Worm (Caenorhabditis elegans) whole organism, L4 larva: Measurements from ENCODE around the gene tars-1.

Source experiments
- F26F4.8 ChIP-seq: fragments of 200-800 bp; sonication (Bioruptor generic); conservative IDR thresholded peaks from 2 replicates; pipeline ENCODE4 v1.3.6; 2022; ENCODE audit warnings: missing genetic modification characterization, missing compliant biosample characterization
- F37D6.2 ChIP-seq: sonication (generic microtip); optimal IDR thresholded peaks from 2 replicates; lab custom pipeline; 2016; ENCODE audit warnings: mild to moderate bottlenecking, missing genetic modification characterization, missing compliant biosample characterization
- F44E2.7 ChIP-seq: fragments of 200-800 bp; sonication (Bioruptor generic); IDR thresholded peaks from 2 replicates; pipeline ENCODE4 v2.1.2; 2022; ENCODE audit warnings: missing genetic modification characterization, missing compliant biosample characterization
- Y48G9A.11 ChIP-seq: fragments of 200-800 bp; sonication (Bioruptor generic); IDR thresholded peaks from 2 replicates; pipeline ENCODE4 v1.3.6; 2022; ENCODE audit warnings: missing genetic modification reagents, missing genetic modification characterization, missing compliant biosample characterization
- ZK546.5 ChIP-seq, 2 experiments: sonication (generic microtip); optimal IDR thresholded peaks; 2 replicates each; lab custom pipeline; 2017; ENCODE audit warnings: missing biosample characterization in 2 of 2, missing genetic modification characterization in 2 of 2
- aha-1 ChIP-seq: fragments of 150-350 bp; peaks from one replicate; lab custom pipeline; 2014; ENCODE audit warnings: missing biosample characterization, missing genetic modification characterization
- aly-2 ChIP-seq: sonication (generic microtip); optimal IDR thresholded peaks from 2 replicates; lab custom pipeline; 2018; ENCODE audit warnings: missing biosample characterization, missing genetic modification characterization
- arid-1 ChIP-seq: fragments of 200-800 bp; sonication (Bioruptor generic); conservative IDR thresholded peaks from 2 replicates; pipeline ENCODE4 v1.3.6; 2022; ENCODE audit warnings: missing genetic modification reagents, missing genetic modification characterization, missing compliant biosample characterization
- attf-4 ChIP-seq: sonication (generic microtip); optimal IDR thresholded peaks from 3 replicates; lab custom pipeline; 2017; ENCODE audit warnings: missing biosample characterization, missing genetic modification characterization
- ceh-20 ChIP-seq: fragments of 200-800 bp; sonication (Bioruptor generic); IDR thresholded peaks from 2 replicates; pipeline ENCODE4 v1.3.6; 2022; ENCODE audit warnings: missing genetic modification reagents, missing genetic modification characterization, missing compliant biosample characterization
- ceh-32 ChIP-seq: sonication (generic microtip); optimal IDR thresholded peaks from 2 replicates; lab custom pipeline; 2016; ENCODE audit warnings: mild to moderate bottlenecking, missing genetic modification characterization, missing compliant biosample characterization; ENCODE audit not compliant: poor library complexity
- ceh-44 ChIP-seq: fragments of 200-800 bp; sonication (Bioruptor generic); IDR thresholded peaks from 2 replicates; pipeline ENCODE4 v1.3.6; 2022; ENCODE audit warnings: missing genetic modification reagents, missing genetic modification characterization, missing compliant biosample characterization
- ctbp-1 ChIP-seq: fragments of 200-800 bp; sonication (Bioruptor generic); IDR thresholded peaks from 2 replicates; pipeline ENCODE4 v1.3.6; 2022; ENCODE audit warnings: missing genetic modification reagents, missing genetic modification characterization, missing compliant biosample characterization
- daf-16 ChIP-seq, 3 experiments: sonication (generic microtip); optimal IDR thresholded peaks; 2 replicates each; lab custom pipeline; 2016 to 2017; ENCODE audit warnings: missing genetic modification characterization in 3 of 3, missing genetic modification reagents in 3 of 3, mild to moderate bottlenecking in 2 of 3, missing compliant biosample characterization in 2 of 3, missing biosample characterization in 1 of 3, moderate library complexity in 1 of 3
- dmd-6 ChIP-seq: fragments of 200-800 bp; sonication (Bioruptor generic); IDR thresholded peaks from 2 replicates; pipeline ENCODE4 v1.3.6; 2022; ENCODE audit warnings: missing genetic modification reagents, missing genetic modification characterization, missing compliant biosample characterization
- dmd-9 ChIP-seq: fragments of 200-800 bp; sonication (Bioruptor generic); IDR thresholded peaks from 2 replicates; pipeline ENCODE4 v1.3.6; 2022; ENCODE audit warnings: missing genetic modification reagents, missing genetic modification characterization, missing compliant biosample characterization
- dpl-1 ChIP-seq: fragments of 150-350 bp; optimal IDR thresholded peaks from 2 replicates; lab custom pipeline; 2014; ENCODE audit warnings: missing biosample characterization, missing genetic modification reagents, missing genetic modification characterization
- egl-27 ChIP-seq: sonication (generic microtip); optimal IDR thresholded peaks from 3 replicates; lab custom pipeline; 2017; ENCODE audit warnings: missing biosample characterization, missing genetic modification reagents, missing genetic modification characterization
- gei-8 ChIP-seq: fragments of 200-800 bp; sonication (Bioruptor generic); optimal IDR thresholded peaks from 2 replicates; lab custom pipeline; 2018; ENCODE audit warnings: mild to moderate bottlenecking, missing genetic modification characterization, missing compliant biosample characterization
- hlh-11 ChIP-seq: fragments of 200-800 bp; sonication (Bioruptor generic); optimal IDR thresholded peaks from 2 replicates; lab custom pipeline; 2018; ENCODE audit warnings: mild to moderate bottlenecking, missing genetic modification characterization, missing compliant biosample characterization
- hmg-1.1 ChIP-seq: fragments of 200-800 bp; sonication (Bioruptor generic); IDR thresholded peaks from 2 replicates; pipeline ENCODE4 v1.3.6; 2022; ENCODE audit warnings: missing genetic modification reagents, missing genetic modification characterization, missing compliant biosample characterization
- jun-1 ChIP-seq: fragments of 150-350 bp; optimal IDR thresholded peaks from 2 replicates; lab custom pipeline; 2014; ENCODE audit warnings: missing biosample characterization, missing genetic modification reagents, missing genetic modification characterization
- lin-1 ChIP-seq: fragments of 200-800 bp; sonication (Bioruptor generic); IDR thresholded peaks from 2 replicates; pipeline ENCODE4 v1.3.6; 2022; ENCODE audit warnings: missing genetic modification reagents, missing genetic modification characterization, missing compliant biosample characterization
- lin-38 ChIP-seq: fragments of 200-800 bp; sonication (Bioruptor generic); IDR thresholded peaks from 2 replicates; pipeline ENCODE4 v1.3.6; 2022; ENCODE audit warnings: missing genetic modification reagents, missing genetic modification characterization, missing compliant biosample characterization
- lin-39 ChIP-seq: fragments of 150-350 bp; optimal IDR thresholded peaks from 2 replicates; lab custom pipeline; 2014; ENCODE audit warnings: missing biosample characterization, missing genetic modification reagents, missing genetic modification characterization
- lsy-2 ChIP-seq, 2 experiments: fragments of 150-350 bp in 1 of 2; sonication (generic microtip) in 1 of 2; optimal IDR thresholded peaks; 2 replicates each; lab custom pipeline; 2014 to 2017; ENCODE audit warnings: missing biosample characterization in 2 of 2, missing genetic modification characterization in 2 of 2
- madf-5 ChIP-seq, 2 experiments: fragments of 200-800 bp; sonication (Bioruptor generic); IDR thresholded peaks; 2 replicates each; pipeline ENCODE4 v1.3.6; 2022; ENCODE audit warnings: missing compliant biosample characterization in 2 of 2, missing genetic modification characterization in 2 of 2
- madf-9 ChIP-seq: fragments of 200-800 bp; sonication (Bioruptor generic); conservative IDR thresholded peaks from 2 replicates; pipeline ENCODE4 v1.3.6; 2022; ENCODE audit warnings: missing genetic modification reagents, missing genetic modification characterization, missing compliant biosample characterization
- mdl-1 ChIP-seq, 2 experiments: fragments of 150-350 bp in 1 of 2; sonication (generic microtip) in 1 of 2; optimal IDR thresholded peaks; 2 replicates each; lab custom pipeline; 2014 to 2017; ENCODE audit warnings: missing biosample characterization in 2 of 2, missing genetic modification characterization in 2 of 2
- mdt-29 ChIP-seq: fragments of 200-800 bp; sonication (Bioruptor generic); IDR thresholded peaks from 2 replicates; pipeline ENCODE4 v1.3.6; 2022; ENCODE audit warnings: missing genetic modification reagents, missing genetic modification characterization, missing compliant biosample characterization
- mes-2 ChIP-seq: sonication (generic microtip); optimal IDR thresholded peaks from 2 replicates; lab custom pipeline; 2016; ENCODE audit warnings: missing genotype, mild to moderate bottlenecking, missing genetic modification characterization, missing compliant biosample characterization; ENCODE audit not compliant: poor library complexity, severe bottlenecking
- mxl-3 ChIP-seq: fragments of 200-800 bp; sonication (Bioruptor generic); optimal IDR thresholded peaks from 2 replicates; lab custom pipeline; 2018; ENCODE audit warnings: mild to moderate bottlenecking, missing genetic modification characterization, missing compliant biosample characterization
- nhr-111 ChIP-seq: fragments of 200-800 bp; sonication (Bioruptor generic); optimal IDR thresholded peaks from 2 replicates; lab custom pipeline; 2018; ENCODE audit warnings: mild to moderate bottlenecking, missing genetic modification characterization, missing compliant biosample characterization
- nhr-25 ChIP-seq: sonication (generic microtip); optimal IDR thresholded peaks from 2 replicates; lab custom pipeline; 2017; ENCODE audit warnings: missing genetic modification characterization, mild to moderate bottlenecking, missing compliant biosample characterization, antibody characterized with exemption, moderate library complexity, borderline replicate concordance; ENCODE audit not compliant: insufficient read depth
- nhr-41 ChIP-seq: fragments of 200-800 bp; sonication (Bioruptor generic); IDR thresholded peaks from 2 replicates; pipeline ENCODE4 v1.3.6; 2022; ENCODE audit warnings: missing genetic modification reagents, missing genetic modification characterization, missing compliant biosample characterization
- nhr-76 ChIP-seq: fragments of 150-350 bp; optimal IDR thresholded peaks from 2 replicates; lab custom pipeline; 2014; ENCODE audit warnings: missing biosample characterization, missing genetic modification characterization
- php-3 ChIP-seq: fragments of 200-800 bp; sonication (Bioruptor generic); IDR thresholded peaks from 2 replicates; pipeline ENCODE4 v1.3.6; 2022; ENCODE audit warnings: missing genetic modification reagents, missing genetic modification characterization, missing compliant biosample characterization
- saeg-2 ChIP-seq: fragments of 200-800 bp; sonication (Bioruptor generic); IDR thresholded peaks from 2 replicates; pipeline ENCODE4 v1.3.6; 2022; ENCODE audit warnings: missing genetic modification reagents, missing genetic modification characterization, missing compliant biosample characterization
- sdz-12 ChIP-seq: fragments of 200-800 bp; sonication (Bioruptor generic); optimal IDR thresholded peaks from 2 replicates; lab custom pipeline; 2018; ENCODE audit warnings: mild to moderate bottlenecking, missing genetic modification characterization, missing compliant biosample characterization
- skn-1 ChIP-seq: fragments of 150-350 bp; optimal IDR thresholded peaks from 2 replicates; lab custom pipeline; 2014; ENCODE audit warnings: missing biosample characterization, missing genetic modification characterization
- snpc-1.2 ChIP-seq: fragments of 200-800 bp; sonication (Bioruptor generic); IDR thresholded peaks from 2 replicates; pipeline ENCODE4 v1.3.6; 2022; ENCODE audit warnings: missing genetic modification reagents, missing genetic modification characterization, missing compliant biosample characterization
- spr-1 ChIP-seq: sonication (generic microtip); optimal IDR thresholded peaks from 2 replicates; lab custom pipeline; 2016; ENCODE audit warnings: mild to moderate bottlenecking, missing genetic modification characterization, missing compliant biosample characterization
- tra-1 ChIP-seq: fragments of 200-800 bp; sonication (Bioruptor generic); IDR thresholded peaks from 2 replicates; pipeline ENCODE4 v1.3.6; 2022; ENCODE audit warnings: missing genetic modification reagents, missing genetic modification characterization, missing compliant biosample characterization
- unc-39 ChIP-seq: sonication (generic microtip); optimal IDR thresholded peaks from 2 replicates; lab custom pipeline; 2017; ENCODE audit warnings: missing biosample characterization, missing genetic modification characterization
- unc-62 ChIP-seq, 3 experiments: fragments of 150-350 bp in 1 of 3; sonication (generic microtip); optimal IDR thresholded peaks in 2 of 3; peaks in 1 of 3; 1 replicate in 1 of 3; 2 replicates in 2 of 3; lab custom pipeline; 2014 to 2017; ENCODE audit warnings: missing biosample characterization in 3 of 3, missing genetic modification characterization in 3 of 3, missing genetic modification reagents in 3 of 3, missing genotype in 1 of 3

The tars-1 gene

DNA sequence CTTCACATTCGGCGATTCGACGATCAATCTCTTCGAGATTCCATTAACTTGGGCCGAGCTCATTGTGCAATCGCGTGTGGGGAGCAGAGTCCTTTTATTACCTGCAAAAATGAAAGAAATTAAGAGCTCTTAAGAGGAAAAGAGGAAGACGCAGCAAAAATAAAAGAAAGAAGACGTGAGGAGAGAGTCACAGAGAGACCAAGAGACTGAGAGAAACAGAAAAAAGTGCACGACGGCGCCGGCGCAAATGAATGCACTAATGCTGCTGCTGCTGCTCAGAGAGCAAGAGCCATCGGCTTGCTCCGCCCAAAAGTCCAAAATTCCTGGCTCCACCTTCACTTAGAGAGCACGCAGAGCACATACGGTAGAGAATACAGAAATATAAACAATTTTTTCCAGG lies 4.7 kb upstream of the tars-1 start, which contains the start of gene inos-1:
Gene inos-1 (minus strand): TSS at position 101 of the 400 bp plus-strand sequence.
- no peak for TF ChIP-seq snpc-1.2 (GFP tag; lab: Robert Waterston, UW)
- no peak for TF ChIP-seq daf-16 (GFP tag; optimal IDR thresholded peaks at IDR 0.05; lab: Kevin White, UChicago)
- TF ChIP-seq daf-16 (tag; optimal IDR thresholded peaks at IDR 0.05; lab: Kevin White, UChicago) = no peak
- no peak for TF ChIP-seq gei-8 (GFP tag; lab: Kevin White, UChicago)
- TF ChIP-seq attf-4 (tag; lab: Kevin White, UChicago) = no peak
- TF ChIP-seq saeg-2 (GFP tag; lab: Robert Waterston, UW) = no peak
- TF ChIP-seq madf-5 (GFP tag; IDR thresholded peaks at IDR 0.05; lab: Robert Waterston, UW) = no peak
- no peak for TF ChIP-seq F37D6.2 (tag; lab: Kevin White, UChicago)
- TF ChIP-seq madf-9 = no peak
- TF ChIP-seq ctbp-1 = no peak
- TF ChIP-seq aha-1 (tag; lab: Kevin White, UChicago) = no peak
- TF ChIP-seq F44E2.7 (GFP tag; lab: Robert Waterston, UW) = no peak
- TF ChIP-seq, all 104 proteins: peak for 0

DNA sequence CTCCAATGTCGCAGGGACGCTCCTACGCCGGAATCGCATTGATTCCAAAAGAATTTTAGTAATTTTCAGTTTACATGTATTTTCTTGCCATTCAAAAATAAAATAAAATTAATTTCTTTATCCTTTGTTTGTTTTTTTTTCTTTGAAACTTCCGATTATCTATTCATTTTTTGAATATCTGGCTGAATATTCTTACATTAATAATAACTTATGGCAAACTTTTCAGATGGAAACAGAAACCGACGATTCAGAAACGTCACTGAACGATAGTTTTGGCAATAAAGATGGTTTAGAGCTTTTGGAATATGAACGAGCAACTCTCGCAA lies 451 bp upstream of the tars-1 start, which contains the start of gene xpf-1:
Gene xpf-1 (plus strand): TSS at position 227 of the 326 bp plus-strand sequence.
- no peak for TF ChIP-seq nhr-76 (tag; lab: Kevin White, UChicago)
- TF ChIP-seq gei-8 (GFP tag; lab: Kevin White, UChicago) = no peak
- no peak for TF ChIP-seq nhr-25 (tag; lab: Kevin White, UChicago)
- TF ChIP-seq ceh-44 (GFP tag; lab: Robert Waterston, UW) = no peak
- no peak for TF ChIP-seq unc-62 (GFP tag; optimal IDR thresholded peaks at IDR 0.05 in 1 of 2; lab: Kevin White, UChicago)
- TF ChIP-seq unc-62 (tag; optimal IDR thresholded peaks at IDR 0.05; lab: Kevin White, UChicago) = no peak
- TF ChIP-seq arid-1 (GFP tag; lab: Robert Waterston, UW) = no peak
- no peak for TF ChIP-seq spr-1
- no peak for TF ChIP-seq aly-2 (tag; lab: Kevin White, UChicago)
- TF ChIP-seq unc-39 (tag; lab: Kevin White, UChicago) = no peak

DNA sequence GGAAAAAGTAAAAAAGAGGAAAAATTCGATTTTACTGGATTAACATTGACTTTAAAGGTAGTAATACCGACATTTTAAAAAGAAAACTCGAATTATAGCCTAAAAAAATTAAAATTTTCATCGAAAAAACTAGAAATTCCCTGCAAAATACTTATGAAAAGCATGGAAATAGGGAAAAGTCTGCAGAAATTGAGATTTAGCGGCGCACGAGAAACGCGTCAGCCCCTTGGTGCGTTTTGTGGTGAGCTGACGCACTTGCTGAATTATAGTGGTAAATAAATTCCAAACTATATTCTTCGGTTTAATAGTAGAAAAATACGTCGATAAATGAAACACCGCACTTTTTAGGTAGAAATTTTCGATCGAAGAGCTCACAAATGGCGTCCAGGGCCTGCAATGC lies 1.0 kb downstream of the tars-1 start:
- TF ChIP-seq snpc-1.2 (GFP tag; lab: Robert Waterston, UW) = 0 out of 2 replicates have a peak, but pooled peaks have one; percentile 17
- no peak for TF ChIP-seq ceh-32 (tag; lab: Kevin White, UChicago)
- no peak for TF ChIP-seq php-3
- no peak for TF ChIP-seq aly-2 (tag; lab: Kevin White, UChicago)
- TF ChIP-seq lin-1 (GFP tag; lab: Robert Waterston, UW) = no peak
- peak; percentile 25 for TF ChIP-seq hlh-11 (tag; lab: Kevin White, UChicago)
- peak; percentile 50 for TF ChIP-seq dpl-1 (GFP tag; lab: Kevin White, UChicago)
- no peak for TF ChIP-seq egl-27 (tag; lab: Kevin White, UChicago)
- no peak for TF ChIP-seq attf-4 (tag; lab: Kevin White, UChicago)
- TF ChIP-seq skn-1 (tag; lab: Kevin White, UChicago) = no peak
- TF ChIP-seq lin-39 (tag; lab: Kevin White, UChicago) = no peak
- TF ChIP-seq nhr-41 = no peak
- TF ChIP-seq Y48G9A.11 = no peak
- TF ChIP-seq mes-2 (tag; lab: Kevin White, UChicago) = peak; percentile 38
- TF ChIP-seq tra-1 (GFP tag; lab: Robert Waterston, UW) = no peak
- no peak for TF ChIP-seq mdl-1 (tag; optimal IDR thresholded peaks at IDR 0.05; lab: Kevin White, UChicago)
- peak; percentile 31; the same call in 1 of the 2 replicates for TF ChIP-seq lin-38 (GFP tag; lab: Robert Waterston, UW)
- TF ChIP-seq ZK546.5 (tag; optimal IDR thresholded peaks at IDR 0.05; lab: Kevin White, UChicago) = no peak
- no peak for TF ChIP-seq nhr-76 (tag; lab: Kevin White, UChicago)
- peak; percentile 96 for TF ChIP-seq aha-1 (tag; lab: Kevin White, UChicago)
- TF ChIP-seq sdz-12 (GFP tag; lab: Kevin White, UChicago) = no peak
- TF ChIP-seq ceh-20 (GFP tag; lab: Robert Waterston, UW) = no peak
- TF ChIP-seq gei-8 (GFP tag; lab: Kevin White, UChicago) = no peak
- TF ChIP-seq dmd-9 = no peak
- no peak for TF ChIP-seq nhr-111
- TF ChIP-seq mdt-29 (GFP tag; lab: Robert Waterston, UW) = no peak
- no peak for TF ChIP-seq jun-1 (tag; lab: Kevin White, UChicago)
- TF ChIP-seq hmg-1.1 = no peak
- TF ChIP-seq F26F4.8 (GFP tag; lab: Robert Waterston, UW) = no peak
- no peak for TF ChIP-seq mxl-3 (GFP tag; lab: Kevin White, UChicago)
- no peak for TF ChIP-seq saeg-2 (GFP tag; lab: Robert Waterston, UW)
- TF ChIP-seq lsy-2 (tag; optimal IDR thresholded peaks at IDR 0.05; lab: Kevin White, UChicago) = peak in 1 of 2 experiments; percentile 70
- no peak for TF ChIP-seq dmd-6 (GFP tag; lab: Robert Waterston, UW)
